Fruit fly (Drosophila melanogaster): ENCODE data around the gene c11.1.

DNA sequence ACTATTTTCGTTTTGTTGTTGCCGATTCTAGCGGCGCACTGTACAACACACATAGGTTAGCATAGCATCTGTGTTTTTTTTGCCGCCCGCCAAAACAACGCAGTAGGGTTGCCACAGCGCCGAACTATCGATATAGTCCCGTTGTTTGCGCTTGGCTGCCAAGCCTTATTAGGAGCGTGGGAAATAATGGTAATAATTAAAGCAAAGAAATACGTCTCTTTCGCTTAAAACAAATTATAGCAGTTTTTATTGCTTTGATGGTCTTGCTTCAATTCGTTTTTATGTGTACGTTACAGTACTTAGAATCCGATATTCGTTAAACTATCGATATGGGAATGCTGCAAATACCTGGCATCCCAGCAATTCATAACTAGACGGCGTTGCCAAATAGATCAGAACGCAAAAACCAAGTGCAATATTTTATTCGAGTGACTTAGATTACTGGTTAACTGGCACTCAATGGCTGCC lies 39.5 kb downstream of the c11.1 start, which contains the start of the genes mxc and Larp7:
- TF ChIP-seq CTCF (optimal IDR thresholded peaks at IDR 0.05) (peak in 1 of 2 experiments; percentile 21), CG8478 (optimal IDR thresholded peaks at IDR 0.05) (no peak)
